Worm (Caenorhabditis elegans) whole organism, midembryonic: ENCODE measurements around the gene srh-7.

ENCODE experiments used
- T22C8.4 ChIP-seq: fragments of 200-800 bp; sonication (Bioruptor generic); IDR thresholded peaks from 2 replicates; pipeline ENCODE4 v1.3.6; 2022; ENCODE audit warnings: missing genetic modification characterization, missing compliant biosample characterization
- cog-1 ChIP-seq: sonication (generic microtip); optimal IDR thresholded peaks from 2 replicates; lab custom pipeline; 2016; ENCODE audit warnings: missing genetic modification characterization, missing compliant biosample characterization
- flt-1 ChIP-seq: fragments of 200-800 bp; sonication (Bioruptor generic); IDR thresholded peaks from 2 replicates; pipeline ENCODE4 v1.3.6; 2022; ENCODE audit warnings: missing genetic modification characterization, missing compliant biosample characterization
- klf-2 ChIP-seq: fragments of 200-800 bp; sonication (Bioruptor generic); conservative IDR thresholded peaks from 2 replicates; pipeline ENCODE4 v1.3.6; 2022; ENCODE audit warnings: missing genetic modification reagents, missing genetic modification characterization, missing compliant biosample characterization
- med-1 ChIP-seq: sonication (generic microtip); optimal IDR thresholded peaks from 2 replicates; lab custom pipeline; 2017; ENCODE audit warnings: missing genetic modification characterization, mild to moderate bottlenecking, missing compliant biosample characterization, antibody characterized with exemption, missing genetic modification reagents; ENCODE audit not compliant: insufficient read depth
- ref-1 ChIP-seq: fragments of 200-800 bp; sonication (Bioruptor generic); conservative IDR thresholded peaks from 2 replicates; pipeline ENCODE4 v1.3.6; 2022; ENCODE audit warnings: missing genetic modification reagents, missing genetic modification characterization, missing compliant biosample characterization
- tab-1 ChIP-seq: fragments of 200-800 bp; sonication (Bioruptor generic); IDR thresholded peaks from 2 replicates; pipeline ENCODE4 v1.3.6; 2022; ENCODE audit warnings: missing genetic modification characterization, missing compliant biosample characterization
- ztf-23 ChIP-seq: fragments of 200-800 bp; sonication (Bioruptor generic); IDR thresholded peaks from 2 replicates; pipeline ENCODE4 v1.3.6; 2022; ENCODE audit warnings: missing genetic modification reagents, missing genetic modification characterization, missing compliant biosample characterization
- ztf-29 ChIP-seq: fragments of 200-800 bp; sonication (Bioruptor generic); IDR thresholded peaks from 2 replicates; pipeline ENCODE4 v1.3.6; 2022; ENCODE audit warnings: missing genetic modification reagents, missing genetic modification characterization, missing compliant biosample characterization

The srh-7 gene

DNA sequence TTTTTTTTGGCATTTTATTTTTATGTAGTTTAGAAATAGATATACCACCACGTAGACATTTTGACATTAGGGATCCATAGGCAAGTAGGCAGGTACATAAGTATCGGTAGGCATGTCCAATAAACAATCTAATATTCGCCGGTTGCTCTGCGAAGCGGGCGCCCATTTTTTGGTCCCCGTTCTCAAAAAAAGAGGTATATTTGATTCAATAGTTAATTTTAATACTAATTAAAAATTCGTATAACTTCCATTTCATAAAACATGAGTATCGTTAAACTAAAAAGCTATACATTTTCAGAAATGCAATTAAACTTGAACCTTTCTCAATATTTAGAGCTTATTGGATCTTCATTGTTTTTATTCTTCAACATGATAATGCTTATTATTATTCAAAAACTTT is 31.1 kb upstream of the srh-7 start, which contains the start of gene str-83:
Gene str-83 (plus strand): TSS at position 301 of the 400 bp plus-strand sequence.
- TF ChIP-seq tab-1 (GFP tag; lab: Robert Waterston, UW) = no peak
- TF ChIP-seq ztf-23 (GFP tag; lab: Robert Waterston, UW) = no peak
- no peak for TF ChIP-seq cog-1 (tag; lab: Kevin White, UChicago)
- no peak for TF ChIP-seq klf-2 (GFP tag; lab: Robert Waterston, UW)
- no peak for TF ChIP-seq ref-1 (GFP tag; lab: Robert Waterston, UW)
- TF ChIP-seq ztf-29 (GFP tag; lab: Robert Waterston, UW) = no peak
- no peak for TF ChIP-seq T22C8.4 (GFP tag; lab: Robert Waterston, UW)
- no peak for TF ChIP-seq med-1 (GFP tag; lab: Kevin White, UChicago)
- TF ChIP-seq flt-1 = no peak

DNA sequence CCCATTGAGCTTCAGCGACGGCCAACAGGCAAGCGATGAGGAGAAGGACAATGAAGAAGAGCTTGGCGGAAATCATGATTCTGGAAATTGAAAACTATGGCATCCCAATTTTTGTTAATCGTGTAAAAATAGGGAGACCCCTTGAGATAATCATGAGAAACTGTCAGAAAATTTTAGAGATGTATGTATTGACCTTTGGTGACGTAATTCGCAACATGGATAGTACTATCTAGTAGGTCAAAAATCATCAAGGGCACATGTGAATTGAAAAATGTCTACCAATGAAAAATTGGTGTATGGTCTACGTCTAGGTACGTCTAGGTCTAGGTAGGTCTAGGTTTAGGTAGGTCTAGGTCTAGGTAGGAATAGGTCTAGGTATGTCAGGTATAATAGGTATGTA is 29.0 kb upstream of the srh-7 start, which contains the start of gene nlp-34:
Gene nlp-34 (minus strand): TSS at position 82 of the 400 bp plus-strand sequence.
- no peak for TF ChIP-seq flt-1

- TF ChIP-seq tab-1 (GFP tag; lab: Robert Waterston, UW) = no peak
- TF ChIP-seq ref-1 (GFP tag; lab: Robert Waterston, UW) = no peak
- no peak for TF ChIP-seq ztf-23 (GFP tag; lab: Robert Waterston, UW)
- TF ChIP-seq flt-1 = no peak
Observed at ce11 chrV:3979819-3980218, 28.2 kb upstream of the srh-7 start, which contains the start of gene nlp-31. TSS of gene nlp-31 (plus strand) at chrV:3980055.

DNA sequence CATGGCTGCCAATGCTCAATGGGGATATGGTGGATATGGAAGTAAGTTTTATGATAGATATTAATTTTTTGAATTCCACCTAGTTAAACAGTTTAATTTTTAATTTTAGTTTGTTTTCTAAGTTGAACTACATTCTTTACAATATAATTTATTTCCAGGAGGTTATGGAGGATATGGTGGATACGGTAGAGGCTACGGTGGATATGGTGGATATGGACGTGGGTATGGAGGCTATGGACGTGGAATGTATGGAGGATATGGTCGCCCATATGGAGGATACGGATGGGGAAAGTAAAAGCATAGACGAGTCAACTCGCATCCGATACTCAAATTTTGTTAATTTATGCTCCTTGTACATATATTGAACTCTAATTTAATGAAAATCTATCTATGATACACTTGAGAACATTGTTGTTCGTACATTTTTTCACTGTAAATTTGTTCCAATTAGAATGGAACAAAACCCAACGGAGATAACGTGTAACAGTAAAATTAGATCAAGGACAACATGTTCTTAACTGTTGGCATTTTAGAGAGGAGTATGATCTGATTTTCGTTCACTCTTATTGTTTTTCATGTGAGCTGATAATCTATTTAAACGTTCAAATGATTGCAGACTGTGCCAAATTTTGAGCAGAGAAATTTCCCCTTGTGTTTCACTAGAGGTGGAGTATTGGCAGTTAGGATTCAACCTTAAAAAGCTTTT is 27.6 kb upstream of the srh-7 start:
- TF ChIP-seq cog-1 (tag; lab: Kevin White, UChicago) = no peak
- no peak for TF ChIP-seq ref-1 (GFP tag; lab: Robert Waterston, UW)
- no peak for TF ChIP-seq T22C8.4 (GFP tag; lab: Robert Waterston, UW)

- TF ChIP-seq ztf-29 (GFP tag; lab: Robert Waterston, UW) = no peak
- TF ChIP-seq ztf-23 (GFP tag; lab: Robert Waterston, UW) = no peak
- no peak for TF ChIP-seq ref-1 (GFP tag; lab: Robert Waterston, UW)
- TF ChIP-seq klf-2 (GFP tag; lab: Robert Waterston, UW) = no peak
- no peak for TF ChIP-seq T22C8.4 (GFP tag; lab: Robert Waterston, UW)
- TF ChIP-seq med-1 (GFP tag; lab: Kevin White, UChicago) = no peak
- TF ChIP-seq cog-1 (tag; lab: Kevin White, UChicago) = no peak
- TF ChIP-seq flt-1 = no peak
Observed at ce11 chrV:3981680-3982079, 26.3 kb upstream of the srh-7 start, which contains the start of gene nlp-30. TSS of gene nlp-30 (plus strand) at chrV:3981980.

- TF ChIP-seq flt-1 (no peak), ref-1 (GFP tag; lab: Robert Waterston, UW) (no peak), cog-1 (tag; lab: Kevin White, UChicago) (no peak), klf-2 (GFP tag; lab: Robert Waterston, UW) (no peak), ztf-29 (GFP tag; lab: Robert Waterston, UW) (no peak), med-1 (GFP tag; lab: Kevin White, UChicago) (no peak), tab-1 (GFP tag; lab: Robert Waterston, UW) (no peak), ztf-23 (GFP tag; lab: Robert Waterston, UW) (no peak), T22C8.4 (GFP tag; lab: Robert Waterston, UW) (no peak)
Observed at ce11 chrV:3984178-3984577, 23.8 kb upstream of the srh-7 start, which contains the start of gene nlp-29. TSS of gene nlp-29 (plus strand) at chrV:3984425.

DNA sequence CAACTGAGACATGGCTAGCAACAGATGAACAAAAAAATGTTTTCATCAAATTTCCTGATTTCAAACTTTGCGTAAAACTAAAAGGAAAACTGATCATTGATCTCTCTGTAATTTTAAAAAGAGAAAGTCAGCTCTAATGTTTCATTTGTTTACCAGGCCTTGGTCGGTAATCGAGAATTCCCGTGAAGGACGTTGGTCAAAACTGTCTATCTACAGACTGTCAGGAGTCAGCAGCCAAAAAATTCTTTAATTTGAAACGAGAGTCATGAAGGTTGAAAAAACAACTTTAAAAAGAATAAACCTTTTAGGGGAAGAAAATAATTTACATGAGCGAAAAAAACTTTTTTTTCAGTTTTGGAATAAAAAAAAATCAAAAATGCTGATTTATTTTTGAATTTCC is 22.9 kb upstream of the srh-7 start:
- TF ChIP-seq ztf-23 (GFP tag; lab: Robert Waterston, UW) (no peak), flt-1 (no peak), tab-1 (GFP tag; lab: Robert Waterston, UW) (no peak), T22C8.4 (GFP tag; lab: Robert Waterston, UW) (no peak), klf-2 (GFP tag; lab: Robert Waterston, UW) (no peak), med-1 (GFP tag; lab: Kevin White, UChicago) (no peak), cog-1 (tag; lab: Kevin White, UChicago) (no peak), ztf-29 (GFP tag; lab: Robert Waterston, UW) (no peak), ref-1 (GFP tag; lab: Robert Waterston, UW) (no peak)

- TF ChIP-seq ref-1 (GFP tag; lab: Robert Waterston, UW) (no peak), cog-1 (tag; lab: Kevin White, UChicago) (no peak), ztf-29 (GFP tag; lab: Robert Waterston, UW) (no peak), T22C8.4 (GFP tag; lab: Robert Waterston, UW) (no peak), ztf-23 (GFP tag; lab: Robert Waterston, UW) (no peak), flt-1 (no peak), med-1 (GFP tag; lab: Kevin White, UChicago) (no peak), klf-2 (GFP tag; lab: Robert Waterston, UW) (no peak), tab-1 (GFP tag; lab: Robert Waterston, UW) (no peak)
Observed at ce11 chrV:3987616-3988015, 20.4 kb upstream of the srh-7 start, which contains the start of gene nlp-28. TSS of gene nlp-28 (plus strand) at chrV:3987900.

DNA sequence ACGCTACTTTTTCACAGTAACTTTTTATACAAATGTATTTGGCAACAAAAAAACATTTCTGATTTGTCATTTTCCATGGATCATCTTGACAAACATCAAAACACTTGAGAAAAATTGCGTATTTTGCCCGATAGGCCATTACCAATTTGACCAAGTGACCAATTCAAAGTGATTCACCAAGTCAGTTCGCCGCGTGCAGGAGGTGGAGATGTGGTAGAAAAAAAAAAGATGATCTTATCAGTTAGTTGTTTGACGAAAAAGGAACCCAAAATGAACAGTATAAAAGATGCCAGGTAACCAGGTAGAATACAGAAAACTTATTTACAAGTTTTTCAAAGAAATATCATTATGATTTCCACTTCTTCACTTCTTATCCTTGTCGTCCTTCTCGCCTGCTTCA is 19.0 kb upstream of the srh-7 start, which contains the start of gene nlp-27:
Gene nlp-27 (plus strand): TSS at position 309 of the 400 bp plus-strand sequence.
- TF ChIP-seq cog-1 (tag; lab: Kevin White, UChicago) (no peak), med-1 (GFP tag; lab: Kevin White, UChicago) (no peak), tab-1 (GFP tag; lab: Robert Waterston, UW) (no peak), ztf-23 (GFP tag; lab: Robert Waterston, UW) (no peak), ztf-29 (GFP tag; lab: Robert Waterston, UW) (no peak), klf-2 (GFP tag; lab: Robert Waterston, UW) (no peak), T22C8.4 (GFP tag; lab: Robert Waterston, UW) (no peak), flt-1 (no peak), ref-1 (GFP tag; lab: Robert Waterston, UW) (no peak)
